Worm (Caenorhabditis elegans) whole organism, L4/young adult: ENCODE data around the gene lgc-48.

ENCODE experiments used
- dao-5 ChIP-seq: sonication (generic microtip); optimal IDR thresholded peaks from 2 replicates; lab custom pipeline; 2016; ENCODE audit warnings: missing genotype, missing genetic modification characterization, moderate library complexity, missing compliant biosample characterization
- him-1 ChIP-seq: sonication (generic microtip); optimal IDR thresholded peaks from 2 replicates; lab custom pipeline; 2016; ENCODE audit warnings: missing genotype, missing genetic modification reagents, missing genetic modification characterization, missing compliant biosample characterization

DNA sequence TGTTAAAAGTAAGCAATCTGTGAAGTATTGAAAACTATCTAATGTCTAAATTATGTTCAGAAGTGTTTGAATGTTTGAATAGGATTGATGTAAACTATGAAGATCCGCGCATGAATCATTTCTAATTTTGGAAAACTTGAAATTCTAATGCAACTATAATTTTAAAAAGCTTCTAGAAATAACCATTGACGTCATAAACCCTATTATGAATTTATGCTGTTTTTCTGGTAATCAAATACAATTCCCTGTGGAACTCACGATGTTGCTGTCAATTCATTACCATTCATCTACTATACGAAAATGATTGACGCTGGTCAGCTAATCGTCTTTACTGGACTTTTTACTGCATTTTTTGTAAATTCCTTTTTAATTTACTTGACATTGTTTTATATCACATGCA lies 12.6 kb upstream of the lgc-48 start, which contains the start of gene str-37:
- TF ChIP-seq dao-5 = no peak
- no peak for TF ChIP-seq him-1 (tag; lab: Kevin White, UChicago)
